Fruit fly (Drosophila melanogaster): ENCODE data around the gene CG32640.

The CG32640 gene

dm6 chrX:13135702-13136101 lies 42.1 kb upstream of the CG32640 start (continued):
- 0 out of 3 replicates have a peak, but pooled peaks have one; percentile 41 for TF ChIP-seq CG3726 (GFP tag; IDR thresholded peaks at IDR 0.05)
- TF ChIP-seq CG10565 (GFP tag; optimal IDR thresholded peaks at IDR 0.05): no peak
- no peak for TF ChIP-seq D (optimal IDR thresholded peaks at IDR 0.05)
- peak; percentile 15 for TF ChIP-seq D (GFP tag; optimal IDR thresholded peaks at IDR 0.05)
- TF ChIP-seq pita (GFP tag; optimal IDR thresholded peaks at IDR 0.05): no peak
- no peak for TF ChIP-seq psq (GFP tag; optimal IDR thresholded peaks at IDR 0.05)
- no peak for TF ChIP-seq CG7987 (GFP tag; optimal IDR thresholded peaks at IDR 0.05)
- TF ChIP-seq CG13123 (GFP tag; optimal IDR thresholded peaks at IDR 0.05): peak; percentile 31
- TF ChIP-seq CG32532 (GFP tag; IDR thresholded peaks at IDR 0.05): peak; percentile 45
- TF ChIP-seq Ptx1 (GFP tag; IDR thresholded peaks at IDR 0.05): peak; percentile 76
- TF ChIP-seq CG31365 (tag; optimal IDR thresholded peaks at IDR 0.05): no peak
- TF ChIP-seq ac (GFP tag; optimal IDR thresholded peaks at IDR 0.05): no peak
- TF ChIP-seq al (GFP tag; IDR thresholded peaks at IDR 0.05): no peak
- no peak for TF ChIP-seq cato (GFP tag; optimal IDR thresholded peaks at IDR 0.05; ENCODE audit: borderline replicate concordance)
- TF ChIP-seq CG8388 (GFP tag; optimal IDR thresholded peaks at IDR 0.05): peak; percentile 61
- peak; percentile 42 for TF ChIP-seq tap (tag; optimal IDR thresholded peaks at IDR 0.05)
- peak; percentile 74 for TF ChIP-seq unpg (GFP tag; optimal IDR thresholded peaks at IDR 0.05)
- peak; percentile 50 for TF ChIP-seq CG6689 (GFP tag; IDR thresholded peaks at IDR 0.05)
- TF ChIP-seq Mrtf (GFP tag; IDR thresholded peaks at IDR 0.05): peak; percentile 44; the same call in 1 of the 3 replicates
- TF ChIP-seq CG18011 (GFP tag; optimal IDR thresholded peaks at IDR 0.05): no peak
- TF ChIP-seq Gsc (GFP tag; IDR thresholded peaks at IDR 0.05): 0 out of 2 replicates have a peak, but pooled peaks have one; percentile 31
- TF ChIP-seq Asciz (GFP tag; optimal IDR thresholded peaks at IDR 0.05): peak; percentile 77
- no peak for TF ChIP-seq CG17912 (GFP tag; optimal IDR thresholded peaks at IDR 0.05)
- peak; percentile 71 for TF ChIP-seq phol (tag; optimal IDR thresholded peaks at IDR 0.05)
- peak; percentile 24 for TF ChIP-seq pb (GFP tag; optimal IDR thresholded peaks at IDR 0.05)
- no peak for TF ChIP-seq Lim3 (GFP tag; IDR thresholded peaks at IDR 0.05)
- TF ChIP-seq CrebB (tag; optimal IDR thresholded peaks at IDR 0.05): no peak
- TF ChIP-seq gcm (GFP tag; optimal IDR thresholded peaks at IDR 0.05): peak; percentile 28
- TF ChIP-seq CG13775 (GFP tag; optimal IDR thresholded peaks at IDR 0.05): peak; percentile 17
- no peak for TF ChIP-seq gt (GFP tag; IDR thresholded peaks at IDR 0.05)
- no peak for TF ChIP-seq nerfin-2 (GFP tag; IDR thresholded peaks at IDR 0.05; ENCODE audit: partially characterized antibody)
- peak; percentile 27 for TF ChIP-seq CG10267 (tag; optimal IDR thresholded peaks at IDR 0.05)
- peak; percentile 25; the same call in 1 of the 2 replicates for TF ChIP-seq CG14014 (GFP tag; IDR thresholded peaks at IDR 0.05)
- no peak for TF ChIP-seq CG11696 (GFP tag; IDR thresholded peaks at IDR 0.05)
- TF ChIP-seq NC2β (GFP tag; optimal IDR thresholded peaks at IDR 0.05): peak; percentile 10
- TF ChIP-seq her (GFP tag; optimal IDR thresholded peaks at IDR 0.05): no peak
- no peak for TF ChIP-seq Dad (GFP tag; optimal IDR thresholded peaks at IDR 0.05)
- peak; percentile 12 for TF ChIP-seq CG18764 (GFP tag; optimal IDR thresholded peaks at IDR 0.05)
- TF ChIP-seq Xbp1 (GFP tag; optimal IDR thresholded peaks at IDR 0.05): peak; percentile 69
- TF ChIP-seq crol (GFP tag; IDR thresholded peaks at IDR 0.05): peak; percentile 36; the same call in 1 of the 2 replicates
- TF ChIP-seq CG10654 (GFP tag; optimal IDR thresholded peaks at IDR 0.05): peak; percentile 34
- no peak for TF ChIP-seq CG13287 (GFP tag; IDR thresholded peaks at IDR 0.05; ENCODE audit: partially characterized antibody)
- TF ChIP-seq Bteb2 (GFP tag; optimal IDR thresholded peaks at IDR 0.05): no peak
- TF ChIP-seq CG11504 (tag; optimal IDR thresholded peaks at IDR 0.05): peak; percentile 79
- TF ChIP-seq CG1602 (GFP tag; optimal IDR thresholded peaks at IDR 0.05): peak; percentile 38
- no peak for TF ChIP-seq usp (GFP tag; optimal IDR thresholded peaks at IDR 0.05)
- TF ChIP-seq CG4617 (GFP tag; optimal IDR thresholded peaks at IDR 0.05; ENCODE audit: borderline replicate concordance): no peak
- peak; percentile 78 for TF ChIP-seq ken (GFP tag; IDR thresholded peaks at IDR 0.05)
- TF ChIP-seq CG1603 (tag; optimal IDR thresholded peaks at IDR 0.05): peak; percentile 74
- no peak for TF ChIP-seq grn (GFP tag; optimal IDR thresholded peaks at IDR 0.05)
- peak; percentile 45 for TF ChIP-seq CG2875 (GFP tag; optimal IDR thresholded peaks at IDR 0.05)

All from whole organism, embryonic.